Fruit fly (Drosophila melanogaster) whole organism: ENCODE measurements around the gene O-fut2.

Source experiments
- CG8478 ChIP-seq: fragments of >200 bp; optimal IDR thresholded peaks from 2 replicates; lab custom pipeline; 2018; ENCODE audit warnings: inconsistent platforms
- pan ChIP-seq: fragments of >200 bp; optimal IDR thresholded peaks from 2 replicates; lab custom pipeline; 2017

DNA sequence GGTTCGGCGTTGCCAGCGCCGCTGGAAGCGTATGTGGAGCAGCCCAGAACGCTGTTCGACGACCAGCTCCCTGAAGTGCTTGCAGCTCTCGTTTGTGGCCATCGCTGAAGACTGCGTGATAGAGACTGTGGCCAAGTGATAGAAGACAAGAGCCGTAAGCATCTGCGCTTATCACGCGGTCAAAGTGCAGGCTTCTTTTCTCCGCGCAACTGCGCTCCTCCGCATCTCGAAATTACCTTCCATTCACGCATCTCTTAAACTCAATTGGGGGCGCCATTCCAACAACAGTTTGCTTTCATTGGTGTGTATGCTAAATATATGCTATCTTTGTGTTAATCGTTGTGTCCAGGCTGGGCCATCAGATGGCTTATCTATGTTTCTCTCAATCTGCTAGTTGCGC is 4.3 kb downstream of the O-fut2 start, which contains the start of gene CG14787:
- TF ChIP-seq pan (lab: Kevin White, UChicago) (no peak), CG8478 (lab: Kevin White, UChicago) (no peak)
